Worm (Caenorhabditis elegans) whole organism, young adult: Measurements from ENCODE around the gene C09G9.1.
A peak's percentile ranks its signal among the peaks of the same experiment; 100 is the strongest.

ENCODE experiments used
- B0261.1 ChIP-seq: sonication (generic microtip); optimal IDR thresholded peaks from 2 replicates; lab custom pipeline; 2016; ENCODE audit warnings: mild to moderate bottlenecking, missing genetic modification characterization, moderate library complexity, missing compliant biosample characterization
- F49E8.2 ChIP-seq: sonication (generic microtip); optimal IDR thresholded peaks from 3 replicates; lab custom pipeline; 2017; ENCODE audit warnings: missing genetic modification characterization, mild to moderate bottlenecking, missing compliant biosample characterization, antibody characterized with exemption, moderate library complexity; ENCODE audit not compliant: insufficient read depth
- F57C9.4 ChIP-seq: sonication (generic microtip); optimal IDR thresholded peaks from 2 replicates; lab custom pipeline; 2017; ENCODE audit warnings: mild to moderate bottlenecking, missing genetic modification characterization, missing compliant biosample characterization
- Y53G8AR.9 ChIP-seq: fragments of 200-800 bp; sonication (Bioruptor generic); conservative IDR thresholded peaks from 2 replicates; pipeline ENCODE4 v1.3.6; 2022; ENCODE audit warnings: missing genetic modification reagents, missing genetic modification characterization, missing compliant biosample characterization
- Y67H2A.10 ChIP-seq: fragments of 200-800 bp; sonication (Bioruptor generic); conservative IDR thresholded peaks from 2 replicates; pipeline ENCODE4 v1.3.6; 2022; ENCODE audit warnings: missing genetic modification reagents, missing genetic modification characterization, missing compliant biosample characterization
- ZK185.1 ChIP-seq: sonication (generic microtip); optimal IDR thresholded peaks from 2 replicates; lab custom pipeline; 2016; ENCODE audit warnings: mild to moderate bottlenecking, missing genetic modification characterization, missing compliant biosample characterization; ENCODE audit not compliant: poor library complexity, severe bottlenecking
- ama-1 ChIP-seq, 3 experiments: fragments of 150-350 bp in 1 of 3; sonication (generic microtip) in 2 of 3; optimal IDR thresholded peaks; 2 replicates each; lab custom pipeline; 2014 to 2018; ENCODE audit warnings: missing biosample characterization in 2 of 3, missing genetic modification characterization in 2 of 3, missing genetic modification reagents in 2 of 3
- aptf-2 ChIP-seq: fragments of 200-800 bp; sonication (Bioruptor generic); conservative IDR thresholded peaks from 2 replicates; pipeline ENCODE4 v1.3.6; 2022; ENCODE audit warnings: missing genetic modification reagents, missing genetic modification characterization, missing compliant biosample characterization
- atf-7 ChIP-seq: sonication (generic microtip); optimal IDR thresholded peaks from 2 replicates; lab custom pipeline; 2017; ENCODE audit warnings: mild to moderate bottlenecking, missing genetic modification characterization, missing compliant biosample characterization
- attf-3 ChIP-seq: fragments of 200-800 bp; sonication (Bioruptor generic); conservative IDR thresholded peaks from 2 replicates; pipeline ENCODE4 v1.3.6; 2022; ENCODE audit warnings: missing genetic modification reagents, missing genetic modification characterization, missing compliant biosample characterization
- ceh-79 ChIP-seq: sonication (generic microtip); optimal IDR thresholded peaks from 2 replicates; lab custom pipeline; 2017; ENCODE audit warnings: mild to moderate bottlenecking, missing genetic modification characterization, missing compliant biosample characterization
- dpff-1 ChIP-seq: sonication (generic microtip); optimal IDR thresholded peaks from 2 replicates; lab custom pipeline; 2017; ENCODE audit warnings: mild to moderate bottlenecking, missing genetic modification characterization, missing compliant biosample characterization
- dpl-1 ChIP-seq: fragments of 150-350 bp; optimal IDR thresholded peaks from 2 replicates; lab custom pipeline; 2014; ENCODE audit warnings: missing biosample characterization, missing genetic modification reagents, missing genetic modification characterization
- efl-1 ChIP-seq: fragments of 150-350 bp; optimal IDR thresholded peaks from 2 replicates; lab custom pipeline; 2014; ENCODE audit warnings: missing biosample characterization, missing genetic modification reagents, missing genetic modification characterization
- egl-18 ChIP-seq: fragments of 200-800 bp; sonication (Bioruptor generic); IDR thresholded peaks from 2 replicates; pipeline ENCODE4 v1.3.6; 2022; ENCODE audit warnings: missing genetic modification reagents, missing genetic modification characterization, missing compliant biosample characterization
- egl-44 ChIP-seq: fragments of 200-800 bp; sonication (Bioruptor generic); IDR thresholded peaks from 2 replicates; pipeline ENCODE4 v1.3.6; 2022; ENCODE audit warnings: missing genetic modification reagents, missing genetic modification characterization, missing compliant biosample characterization
- ekl-4 ChIP-seq: fragments of 200-800 bp; sonication (Bioruptor generic); IDR thresholded peaks from 2 replicates; pipeline ENCODE4 v1.3.6; 2022; ENCODE audit warnings: missing genetic modification reagents, missing genetic modification characterization, missing compliant biosample characterization
- hlh-12 ChIP-seq: sonication (generic microtip); optimal IDR thresholded peaks from 2 replicates; lab custom pipeline; 2016; ENCODE audit warnings: missing genetic modification characterization, missing compliant biosample characterization
- hlh-26 ChIP-seq: fragments of 200-800 bp; sonication (Bioruptor generic); conservative IDR thresholded peaks from 2 replicates; pipeline ENCODE4 v1.3.6; 2022; ENCODE audit warnings: missing genetic modification reagents, missing genetic modification characterization, missing compliant biosample characterization
- hmg-20 ChIP-seq: fragments of 200-800 bp; sonication (Bioruptor generic); IDR thresholded peaks from 2 replicates; pipeline ENCODE4 v1.3.6; 2022; ENCODE audit warnings: missing genetic modification reagents, missing genetic modification characterization, missing compliant biosample characterization
- hsf-1 ChIP-seq: fragments of 200-800 bp; sonication (Bioruptor generic); IDR thresholded peaks from 2 replicates; pipeline ENCODE4 v1.3.6; 2022; ENCODE audit warnings: missing genetic modification reagents, missing genetic modification characterization, missing compliant biosample characterization
- let-526 ChIP-seq: fragments of 200-800 bp; sonication (Bioruptor generic); IDR thresholded peaks from 2 replicates; pipeline ENCODE4 v1.3.6; 2022; ENCODE audit warnings: missing genetic modification reagents, missing genetic modification characterization, missing compliant biosample characterization
- let-607 ChIP-seq, 2 experiments: fragments of 200-800 bp in 1 of 2; sonication (Bioruptor generic) in 1 of 2; sonication (generic microtip) in 1 of 2; optimal IDR thresholded peaks; 2 replicates each; lab custom pipeline; 2016 to 2018; ENCODE audit warnings: mild to moderate bottlenecking in 2 of 2, missing compliant biosample characterization in 2 of 2, missing genetic modification characterization in 2 of 2, moderate library complexity in 2 of 2, missing genotype in 1 of 2
- lin-35 ChIP-seq, 3 experiments: fragments of 150-350 bp in 2 of 3; sonication (generic microtip) in 1 of 3; optimal IDR thresholded peaks; 2 replicates each; lab custom pipeline; 2014 to 2018; ENCODE audit warnings: missing biosample characterization in 3 of 3, missing genetic modification characterization in 3 of 3, missing genetic modification reagents in 3 of 3
- lin-40 ChIP-seq: sonication (generic microtip); optimal IDR thresholded peaks from 2 replicates; lab custom pipeline; 2016; ENCODE audit warnings: missing genetic modification characterization, mild to moderate bottlenecking, missing compliant biosample characterization, missing genotype, missing genetic modification reagents
- lsy-27 ChIP-seq: sonication (generic microtip); optimal IDR thresholded peaks from 2 replicates; lab custom pipeline; 2017; ENCODE audit warnings: missing genetic modification characterization, mild to moderate bottlenecking, missing compliant biosample characterization, antibody characterized with exemption, missing genotype, borderline replicate concordance; ENCODE audit not compliant: insufficient read depth
- madf-8 ChIP-seq: fragments of 200-800 bp; sonication (Bioruptor generic); conservative IDR thresholded peaks from 2 replicates; pipeline ENCODE4 v1.3.6; 2022; ENCODE audit warnings: missing genetic modification reagents, missing genetic modification characterization, missing compliant biosample characterization
- mel-28 ChIP-seq: sonication (generic microtip); optimal IDR thresholded peaks from 2 replicates; lab custom pipeline; 2016; ENCODE audit warnings: borderline replicate concordance, mild to moderate bottlenecking, missing genetic modification characterization, missing compliant biosample characterization
- mxl-1 ChIP-seq: sonication (generic microtip); optimal IDR thresholded peaks from 2 replicates; lab custom pipeline; 2016; ENCODE audit warnings: missing genetic modification characterization, missing compliant biosample characterization
- nfyb-1 ChIP-seq: fragments of 200-800 bp; sonication (Bioruptor generic); IDR thresholded peaks from 2 replicates; pipeline ENCODE4 v1.3.6; 2022; ENCODE audit warnings: missing genetic modification reagents, missing genetic modification characterization, missing compliant biosample characterization
- nhr-120 ChIP-seq: fragments of 200-800 bp; sonication (Bioruptor generic); IDR thresholded peaks from 2 replicates; pipeline ENCODE4 v1.3.6; 2022; ENCODE audit warnings: missing genetic modification characterization, missing compliant biosample characterization
- nhr-80 ChIP-seq: sonication (generic microtip); optimal IDR thresholded peaks from 2 replicates; lab custom pipeline; 2016; ENCODE audit warnings: missing genetic modification characterization, missing compliant biosample characterization
- nhr-90 ChIP-seq: sonication (generic microtip); optimal IDR thresholded peaks from 2 replicates; lab custom pipeline; 2016; ENCODE audit warnings: missing genotype, mild to moderate bottlenecking, missing genetic modification characterization, missing compliant biosample characterization
- pbrm-1 ChIP-seq: fragments of 200-800 bp; sonication (Bioruptor generic); IDR thresholded peaks from 2 replicates; pipeline ENCODE4 v1.3.6; 2022; ENCODE audit warnings: missing genetic modification reagents, missing genetic modification characterization, missing compliant biosample characterization
- snpc-3.4 ChIP-seq: sonication (generic microtip); optimal IDR thresholded peaks from 2 replicates; lab custom pipeline; 2017; ENCODE audit warnings: missing genetic modification characterization, mild to moderate bottlenecking, missing compliant biosample characterization, antibody characterized with exemption, moderate library complexity, missing genotype, missing genetic modification reagents
- snpc-4 ChIP-seq, 5 experiments: fragments of 150-350 bp in 1 of 5; sonication (generic microtip) in 4 of 5; optimal IDR thresholded peaks; 2 replicates each; lab custom pipeline; 2014 to 2018; ENCODE audit warnings: missing genetic modification characterization in 5 of 5, missing biosample characterization in 3 of 5, antibody characterized with exemption in 2 of 5, mild to moderate bottlenecking in 2 of 5, missing compliant biosample characterization in 2 of 5, missing genotype in 2 of 5, moderate library complexity in 2 of 5, missing genetic modification reagents in 1 of 5
- tbx-9 ChIP-seq: sonication (generic microtip); optimal IDR thresholded peaks from 2 replicates; lab custom pipeline; 2016; ENCODE audit warnings: borderline replicate concordance, missing genetic modification characterization, inconsistent platforms, missing compliant biosample characterization
- unc-62 ChIP-seq: fragments of 150-350 bp; optimal IDR thresholded peaks from 2 replicates; lab custom pipeline; 2014; ENCODE audit warnings: missing biosample characterization, missing genetic modification reagents, missing genetic modification characterization
- zim-3 ChIP-seq: sonication (generic microtip); optimal IDR thresholded peaks from 2 replicates; lab custom pipeline; 2017; ENCODE audit warnings: mild to moderate bottlenecking, missing genetic modification characterization, moderate library complexity, missing compliant biosample characterization
- ztf-25 ChIP-seq: fragments of 200-800 bp; sonication (Bioruptor generic); IDR thresholded peaks from 2 replicates; pipeline ENCODE4 v1.3.6; 2022; ENCODE audit warnings: missing genetic modification reagents, missing genetic modification characterization, missing compliant biosample characterization
- ztf-26 ChIP-seq: sonication (generic microtip); optimal IDR thresholded peaks from 2 replicates; lab custom pipeline; 2017; ENCODE audit warnings: missing genetic modification characterization, missing compliant biosample characterization
- ztf-3 ChIP-seq: fragments of 200-800 bp; sonication (Bioruptor generic); optimal IDR thresholded peaks from 2 replicates; lab custom pipeline; 2018; ENCODE audit warnings: mild to moderate bottlenecking, missing genetic modification characterization, missing compliant biosample characterization

The C09G9.1 gene

DNA sequence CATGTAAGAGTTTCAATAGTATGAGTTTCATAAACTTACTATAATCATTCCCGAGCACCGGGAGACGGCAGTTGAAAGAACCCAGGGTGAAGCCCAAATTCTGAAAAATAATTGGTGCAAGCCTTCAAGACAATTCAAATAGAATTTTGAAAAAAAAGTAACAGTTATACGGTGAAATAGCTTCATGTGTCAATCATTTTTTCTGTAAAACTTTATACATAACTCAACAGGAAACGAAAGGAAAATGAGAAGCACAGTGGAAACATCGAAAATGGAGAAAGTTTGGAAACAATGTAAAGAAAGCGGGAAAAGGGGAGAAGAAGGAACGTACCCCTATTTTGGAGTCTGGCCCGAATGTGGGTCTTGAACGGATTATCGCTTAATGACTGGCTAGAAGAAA lies 7.7 kb upstream of the C09G9.1 start, which contains the start of gene C09G9.3:
Gene C09G9.3, minus strand, starts transcription at position 101 of the 400 bp plus-strand sequence.
- TF ChIP-seq aptf-2 (GFP tag; lab: Robert Waterston, UW) (no peak), hmg-20 (GFP tag; lab: Robert Waterston, UW) (no peak), unc-62 (GFP tag; lab: Kevin White, UChicago) (no peak), F57C9.4 (tag; lab: Kevin White, UChicago) (no peak), egl-18 (no peak)

DNA sequence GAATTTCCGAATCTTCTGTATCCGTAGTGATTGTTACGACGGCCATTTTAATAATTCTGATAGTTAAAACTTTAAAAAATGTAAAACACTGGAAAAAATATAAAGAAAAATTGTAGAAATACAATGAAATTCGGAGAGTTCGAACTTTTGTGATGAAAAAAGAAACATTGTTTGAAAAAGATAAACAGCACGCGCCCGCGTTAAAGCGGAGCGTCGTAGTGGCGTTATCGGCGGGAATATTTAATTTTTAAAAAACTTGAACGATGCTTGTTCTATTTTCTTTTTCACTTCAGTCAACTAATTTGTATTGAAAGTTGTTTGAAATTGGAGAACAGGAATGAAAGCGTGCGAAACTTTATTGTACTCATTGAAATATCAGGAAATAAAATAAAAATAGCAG lies 4.3 kb upstream of the C09G9.1 start, which contains the start of gene npp-23:
Gene npp-23, minus strand, starts transcription at position 56 of the 400 bp plus-strand sequence.
- peak in 1 of 3 experiments; percentile 86 for TF ChIP-seq lin-35 (GFP tag; optimal IDR thresholded peaks at IDR 0.05; lab: Kevin White, UChicago)
- TF ChIP-seq nhr-120 (GFP tag; lab: Robert Waterston, UW) = no peak
- TF ChIP-seq dpl-1 (GFP tag; lab: Kevin White, UChicago) = peak; percentile 71
- TF ChIP-seq madf-8 (GFP tag; lab: Robert Waterston, UW) = no peak
- no peak for TF ChIP-seq mel-28 (tag; lab: Kevin White, UChicago)
- no peak for TF ChIP-seq zim-3 (tag; lab: Kevin White, UChicago)
- no peak for TF ChIP-seq dpff-1 (tag; lab: Kevin White, UChicago)
- peak; percentile 94 for TF ChIP-seq attf-3 (GFP tag; lab: Robert Waterston, UW)
- no peak for TF ChIP-seq ztf-26 (tag; lab: Kevin White, UChicago)
- TF ChIP-seq nhr-90 (tag; lab: Kevin White, UChicago) = no peak
- peak; percentile 85 for TF ChIP-seq efl-1 (GFP tag; lab: Kevin White, UChicago)
- no peak for TF ChIP-seq Y67H2A.10
- no peak for TF ChIP-seq ama-1 (optimal IDR thresholded peaks at IDR 0.05; lab: Kevin White, UChicago)
- no peak for TF ChIP-seq ama-1 (GFP tag; optimal IDR thresholded peaks at IDR 0.05; lab: Kevin White, UChicago)
- TF ChIP-seq nhr-80 = no peak
- TF ChIP-seq ekl-4 (GFP tag; lab: Robert Waterston, UW) = no peak
- TF ChIP-seq snpc-4 (GFP tag; optimal IDR thresholded peaks at IDR 0.05; lab: Kevin White, UChicago) = no peak
- TF ChIP-seq snpc-4 (tag; optimal IDR thresholded peaks at IDR 0.05; lab: Kevin White, UChicago) = no peak
- TF ChIP-seq Y53G8AR.9 (GFP tag; lab: Robert Waterston, UW) = no peak
- no peak for TF ChIP-seq egl-44
- TF ChIP-seq hlh-26 = no peak
- TF ChIP-seq, all 124 proteins: peak for 4

DNA sequence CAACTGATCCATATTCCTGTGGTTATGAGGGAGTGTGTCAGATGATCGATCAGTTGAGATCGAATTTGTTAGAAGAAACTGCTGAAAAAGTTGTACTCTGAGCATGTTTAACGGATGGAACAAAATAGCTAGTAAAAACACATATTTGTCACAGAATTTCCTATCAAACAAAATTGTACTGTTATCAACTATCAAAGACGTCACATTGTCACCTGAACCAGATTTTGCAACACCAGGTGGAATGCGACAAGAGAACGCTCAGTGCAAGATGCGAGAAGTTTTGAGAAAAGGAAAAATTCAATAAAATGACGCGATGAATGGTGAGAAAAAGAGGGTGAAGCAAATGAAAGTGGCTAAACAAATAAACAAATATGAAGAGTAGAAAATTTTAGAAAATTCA lies 2.3 kb upstream of the C09G9.1 start:
- TF ChIP-seq nhr-80 (peak; percentile 18), nhr-120 (GFP tag; lab: Robert Waterston, UW) (no peak)
- TF ChIP-seq, all 124 proteins: peak for 1

DNA sequence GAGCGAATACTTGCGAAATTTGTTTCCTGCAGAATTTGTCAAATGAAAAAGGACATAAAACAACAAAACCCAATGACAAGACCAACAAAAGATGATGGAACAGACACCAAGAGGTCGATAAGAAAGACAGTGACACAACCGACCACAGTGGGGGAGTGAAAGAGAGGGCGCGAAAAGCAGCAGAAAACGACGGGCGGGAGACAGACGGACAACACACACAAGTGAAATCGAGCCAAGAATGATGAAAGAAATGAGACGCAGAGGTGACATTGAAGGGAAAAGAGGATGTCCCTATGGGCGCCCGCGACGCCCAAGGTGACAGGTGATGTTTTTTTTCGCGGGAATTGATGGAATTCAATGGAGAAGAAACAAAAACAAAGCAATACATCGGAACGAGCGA lies 807 bp upstream of the C09G9.1 start:
- TF ChIP-seq pbrm-1 (GFP tag; lab: Robert Waterston, UW) (no peak), ztf-25 (GFP tag; lab: Robert Waterston, UW) (no peak), ztf-3 (GFP tag; lab: Kevin White, UChicago) (no peak), ekl-4 (GFP tag; lab: Robert Waterston, UW) (no peak), atf-7 (tag; lab: Kevin White, UChicago) (peak; percentile 17), nfyb-1 (GFP tag; lab: Robert Waterston, UW) (peak; percentile 61), hsf-1 (GFP tag; lab: Robert Waterston, UW) (no peak), B0261.1 (tag; lab: Kevin White, UChicago) (no peak), mxl-1 (tag; lab: Kevin White, UChicago) (no peak), dpff-1 (tag; lab: Kevin White, UChicago) (no peak), tbx-9 (no peak), ceh-79 (tag; lab: Kevin White, UChicago) (no peak), let-526 (no peak), aptf-2 (GFP tag; lab: Robert Waterston, UW) (no peak), lsy-27 (tag; lab: Kevin White, UChicago) (no peak), hlh-26 (no peak), hlh-12 (tag; lab: Kevin White, UChicago) (no peak), ztf-26 (tag; lab: Kevin White, UChicago) (peak; percentile 67), let-607 (tag; optimal IDR thresholded peaks at IDR 0.05; lab: Kevin White, UChicago) (peak; percentile 74 to 90), lin-40 (tag; lab: Kevin White, UChicago) (peak; percentile 38), F49E8.2 (tag; lab: Kevin White, UChicago) (no peak), snpc-3.4 (tag; lab: Kevin White, UChicago) (no peak), ZK185.1 (tag; lab: Kevin White, UChicago) (peak; percentile 17)
